Fruit fly (Drosophila melanogaster) whole organism, embryonic: ENCODE results near the gene Drsl4.

Experiments
- Ada2b ChIP-seq: fragments of 200-800 bp; sonication (Bioruptor generic); IDR thresholded peaks from 2 replicates; pipeline ENCODE4 v1.3.6; 2022; ENCODE audit warnings: missing biosample characterization, missing genetic modification characterization
- B-H1 ChIP-seq: fragments of 200-800 bp; sonication (Bioruptor generic); IDR thresholded peaks from 3 replicates; pipeline ENCODE4 v1.3.6; 2022; ENCODE audit warnings: missing biosample characterization, missing genetic modification characterization
- BEAF-32 ChIP-seq: fragments of 200-800 bp; sonication (Bioruptor generic); optimal IDR thresholded peaks from 3 replicates; lab custom pipeline; 2017; ENCODE audit warnings: missing biosample characterization, missing genetic modification characterization, mild to moderate bottlenecking, moderate library complexity, missing genetic modification reagents
- CG10209 ChIP-seq: fragments of 200-800 bp; sonication (Bioruptor generic); optimal IDR thresholded peaks from 3 replicates; lab custom pipeline; 2017; ENCODE audit warnings: missing biosample characterization, mild to moderate bottlenecking, missing genetic modification characterization, missing genetic modification reagents
- CG10267 ChIP-seq: fragments of 200-800 bp; sonication (Bioruptor generic); optimal IDR thresholded peaks from 2 replicates; lab custom pipeline; 2018; ENCODE audit warnings: missing biosample characterization, mild to moderate bottlenecking, missing genetic modification characterization, moderate library complexity
- CG10274 ChIP-seq: fragments of 200-800 bp; sonication (Bioruptor generic); optimal IDR thresholded peaks from 3 replicates; lab custom pipeline; 2017; ENCODE audit warnings: missing biosample characterization, mild to moderate bottlenecking, missing genetic modification characterization
- CG10366 ChIP-seq: fragments of 200-800 bp; sonication (Bioruptor generic); IDR thresholded peaks from 2 replicates; pipeline ENCODE4 v1.3.6; 2022; ENCODE audit warnings: missing biosample characterization, missing genetic modification characterization
- CG11456 ChIP-seq: fragments of 200-800 bp; sonication (Bioruptor generic); IDR thresholded peaks from 3 replicates; pipeline ENCODE4 v1.3.6; 2022; ENCODE audit warnings: missing biosample characterization, missing genetic modification characterization
- CG12659 ChIP-seq: fragments of 200-800 bp; sonication (Bioruptor generic); optimal IDR thresholded peaks from 3 replicates; lab custom pipeline; 2017; ENCODE audit warnings: mild to moderate bottlenecking, missing biosample characterization, missing genetic modification reagents, missing genetic modification characterization
- CG17328 ChIP-seq: fragments of 200-800 bp; sonication (Bioruptor generic); IDR thresholded peaks from 2 replicates; pipeline ENCODE4 v1.3.6; 2022; ENCODE audit warnings: missing biosample characterization, missing genetic modification characterization
- CG17612 ChIP-seq: fragments of 200-800 bp; sonication (Bioruptor generic); IDR thresholded peaks from 2 replicates; pipeline ENCODE4 v1.3.6; 2022; ENCODE audit warnings: missing biosample characterization, missing genetic modification characterization
- CG18011 ChIP-seq: fragments of 200-800 bp; sonication (Bioruptor generic); optimal IDR thresholded peaks from 2 replicates; lab custom pipeline; 2017; ENCODE audit warnings: missing biosample characterization, missing genetic modification characterization, mild to moderate bottlenecking, moderate library complexity, missing genotype
- CG18764 ChIP-seq: fragments of 200-800 bp; sonication (Bioruptor generic); optimal IDR thresholded peaks from 3 replicates; lab custom pipeline; 2016; ENCODE audit warnings: missing biosample characterization, missing genetic modification characterization
- CG2120 ChIP-seq: fragments of 200-800 bp; sonication (Bioruptor generic); optimal IDR thresholded peaks from 3 replicates; lab custom pipeline; 2016; ENCODE audit warnings: missing biosample characterization, missing genetic modification characterization
- CG2712 ChIP-seq: fragments of 200-800 bp; optimal IDR thresholded peaks from 3 replicates; lab custom pipeline; 2019; ENCODE audit warnings: missing biosample characterization, mild to moderate bottlenecking, missing genetic modification characterization, moderate library complexity
- CG31388 ChIP-seq: fragments of 200-800 bp; sonication (Bioruptor generic); optimal IDR thresholded peaks from 2 replicates; lab custom pipeline; 2016; ENCODE audit warnings: missing biosample characterization, missing genetic modification characterization
- CG3407 ChIP-seq: fragments of 200-800 bp; sonication (Bioruptor generic); optimal IDR thresholded peaks from 2 replicates; lab custom pipeline; 2018; ENCODE audit warnings: missing biosample characterization, mild to moderate bottlenecking, missing genetic modification characterization
- CG3726 ChIP-seq: fragments of 200-800 bp; sonication (Bioruptor generic); IDR thresholded peaks from 3 replicates; pipeline ENCODE4, ENCODE4 v1.3.6; 2022; ENCODE audit warnings: missing biosample characterization, missing genetic modification characterization
- CG7963 ChIP-seq: fragments of 200-800 bp; sonication (Bioruptor generic); IDR thresholded peaks from 3 replicates; pipeline ENCODE4 v1.3.6; 2022; ENCODE audit warnings: missing biosample characterization, missing genetic modification characterization; ENCODE audit not compliant: partially characterized antibody
- CG8924 ChIP-seq: fragments of 200-800 bp; optimal IDR thresholded peaks from 3 replicates; lab custom pipeline; 2019; ENCODE audit warnings: missing biosample characterization, mild to moderate bottlenecking, missing genetic modification characterization, moderate library complexity
- CG9609 ChIP-seq: fragments of 200-800 bp; sonication (Bioruptor generic); optimal IDR thresholded peaks from 3 replicates; lab custom pipeline; 2016; ENCODE audit warnings: missing biosample characterization, missing genetic modification characterization
- Chrac-16 ChIP-seq: fragments of 200-800 bp; sonication (Bioruptor generic); optimal IDR thresholded peaks from 3 replicates; lab custom pipeline; 2016; ENCODE audit warnings: missing biosample characterization, missing genetic modification characterization
- Dll ChIP-seq: fragments of 200-800 bp; sonication (Bioruptor generic); IDR thresholded peaks from 4 replicates; pipeline ENCODE4 v1.3.6; 2022; ENCODE audit warnings: missing biosample characterization, missing genetic modification characterization; ENCODE audit not compliant: partially characterized antibody
- Dref ChIP-seq: fragments of 200-800 bp; sonication (Bioruptor generic); IDR thresholded peaks from 2 replicates; pipeline ENCODE4 v1.3.6; 2022; ENCODE audit warnings: missing biosample characterization, missing genetic modification characterization
- E2f2 ChIP-seq: fragments of 200-800 bp; sonication (Bioruptor generic); IDR thresholded peaks from 2 replicates; pipeline ENCODE4 v1.3.6; 2022; ENCODE audit warnings: missing biosample characterization, missing genetic modification characterization
- HLH4C ChIP-seq: fragments of 200-800 bp; sonication (Bioruptor generic); IDR thresholded peaks from 3 replicates; pipeline ENCODE4 v1.3.6; 2022; ENCODE audit warnings: missing biosample characterization, missing genetic modification characterization; ENCODE audit not compliant: partially characterized antibody
- HLH54F ChIP-seq: fragments of 200-800 bp; sonication (Bioruptor generic); optimal IDR thresholded peaks from 3 replicates; lab custom pipeline; 2016; ENCODE audit warnings: missing biosample characterization, missing genetic modification characterization
- Hr51 ChIP-seq, 2 experiments: fragments of 200-800 bp; sonication (Bioruptor generic); optimal IDR thresholded peaks; 2 replicates in 1 of 2; 3 replicates in 1 of 2; lab custom pipeline; 2016 to 2018; ENCODE audit warnings: missing biosample characterization in 2 of 2, missing genetic modification characterization in 2 of 2, mild to moderate bottlenecking in 1 of 2, moderate library complexity in 1 of 2
- Hsf ChIP-seq: fragments of 200-800 bp; sonication (Bioruptor generic); optimal IDR thresholded peaks from 3 replicates; lab custom pipeline; 2016; ENCODE audit warnings: missing biosample characterization, missing genetic modification characterization
- NC2α ChIP-seq: fragments of 200-800 bp; sonication (Bioruptor generic); optimal IDR thresholded peaks from 2 replicates; lab custom pipeline; 2016; ENCODE audit warnings: missing biosample characterization, missing genetic modification characterization
- Nf-YC ChIP-seq: fragments of 200-800 bp; optimal IDR thresholded peaks from 3 replicates; lab custom pipeline; 2019; ENCODE audit warnings: missing biosample characterization, mild to moderate bottlenecking, missing genetic modification characterization, moderate library complexity
- Oaz ChIP-seq: fragments of 200-800 bp; sonication (Bioruptor generic); IDR thresholded peaks from 2 replicates; pipeline ENCODE4 v1.3.6; 2022; ENCODE audit warnings: missing biosample characterization, missing genetic modification characterization
- Rfx ChIP-seq: fragments of 200-800 bp; sonication (Bioruptor generic); IDR thresholded peaks from 2 replicates; pipeline ENCODE4 v1.3.6; 2022; ENCODE audit warnings: missing biosample characterization, missing genetic modification characterization
- Xbp1 ChIP-seq: fragments of 200-800 bp; sonication (Bioruptor generic); optimal IDR thresholded peaks from 3 replicates; lab custom pipeline; 2016; ENCODE audit warnings: missing biosample characterization, mild to moderate bottlenecking, missing genetic modification characterization
- ac ChIP-seq: fragments of 200-800 bp; sonication (Bioruptor generic); optimal IDR thresholded peaks from 3 replicates; lab custom pipeline; 2017; ENCODE audit warnings: missing biosample characterization, mild to moderate bottlenecking, missing genetic modification characterization
- ase ChIP-seq: fragments of 200-800 bp; sonication (Bioruptor generic); IDR thresholded peaks from 3 replicates; pipeline ENCODE4 v1.3.6; 2022; ENCODE audit warnings: missing biosample characterization, missing genetic modification characterization
- fd64A ChIP-seq: fragments of 200-800 bp; sonication (Bioruptor generic); optimal IDR thresholded peaks from 3 replicates; lab custom pipeline; 2018; ENCODE audit warnings: missing biosample characterization, mild to moderate bottlenecking, missing genetic modification characterization
- gce ChIP-seq: fragments of 200-800 bp; sonication (Bioruptor generic); IDR thresholded peaks from 3 replicates; pipeline ENCODE4 v1.3.6; 2022; ENCODE audit warnings: missing biosample characterization, missing genetic modification characterization
- gcm ChIP-seq: fragments of 200-800 bp; sonication (Bioruptor generic); optimal IDR thresholded peaks from 2 replicates; lab custom pipeline; 2019; ENCODE audit warnings: missing biosample characterization, mild to moderate bottlenecking, missing genetic modification characterization, moderate library complexity
- h ChIP-seq: fragments of >200 bp; optimal IDR thresholded peaks from 2 replicates; lab custom pipeline; 2017
- hbn ChIP-seq: fragments of 200-800 bp; sonication (Bioruptor generic); IDR thresholded peaks from 2 replicates; pipeline ENCODE4 v1.3.6; 2022; ENCODE audit warnings: missing biosample characterization, missing genetic modification characterization; ENCODE audit not compliant: partially characterized antibody
- knrl ChIP-seq: fragments of 200-800 bp; sonication (Bioruptor generic); IDR thresholded peaks from 3 replicates; pipeline ENCODE4 v1.3.6; 2022; ENCODE audit warnings: missing biosample characterization, missing genetic modification characterization; ENCODE audit not compliant: partially characterized antibody
- lab ChIP-seq: fragments of 200-800 bp; sonication (Bioruptor generic); optimal IDR thresholded peaks from 3 replicates; lab custom pipeline; 2017; ENCODE audit warnings: missing biosample characterization, missing genetic modification characterization, mild to moderate bottlenecking, moderate library complexity, missing genetic modification reagents
- lmd ChIP-seq: fragments of 200-800 bp; sonication (Bioruptor generic); IDR thresholded peaks from 2 replicates; pipeline ENCODE4 v1.3.6; 2022; ENCODE audit warnings: missing biosample characterization, missing genetic modification characterization
- nerfin-1 ChIP-seq: fragments of 200-800 bp; sonication (Bioruptor generic); optimal IDR thresholded peaks from 3 replicates; lab custom pipeline; 2019; ENCODE audit warnings: missing biosample characterization, mild to moderate bottlenecking, missing genetic modification characterization, moderate library complexity
- ro ChIP-seq: fragments of 200-800 bp; sonication (Bioruptor generic); IDR thresholded peaks from 2 replicates; pipeline ENCODE4 v1.3.6; 2022; ENCODE audit warnings: missing biosample characterization, missing genetic modification characterization
- row ChIP-seq: fragments of 200-800 bp; sonication (Bioruptor generic); IDR thresholded peaks from 3 replicates; pipeline ENCODE4 v1.3.6; 2022; ENCODE audit warnings: missing biosample characterization, missing genetic modification characterization
- sens ChIP-seq: fragments of 200-800 bp; sonication (Bioruptor generic); peaks from one replicate; lab custom pipeline; 2016; ENCODE audit warnings: missing biosample characterization, missing genetic modification characterization
- sim ChIP-seq: fragments of 200-800 bp; sonication (Bioruptor generic); IDR thresholded peaks from 2 replicates; pipeline ENCODE4 v1.3.6; 2022; ENCODE audit warnings: missing biosample characterization, missing genetic modification characterization
- slbo ChIP-seq: fragments of 200-800 bp; sonication (Bioruptor generic); IDR thresholded peaks from 2 replicates; pipeline ENCODE4 v1.3.6; 2022; ENCODE audit warnings: missing biosample characterization, missing genetic modification characterization
- trh ChIP-seq: fragments of 200-800 bp; sonication (Bioruptor generic); optimal IDR thresholded peaks from 2 replicates; lab custom pipeline; 2016; ENCODE audit warnings: missing biosample characterization, missing genetic modification characterization
- zen2 ChIP-seq: fragments of 200-800 bp; sonication (Bioruptor generic); IDR thresholded peaks from 3 replicates; pipeline ENCODE4 v1.3.6; 2022; ENCODE audit warnings: missing biosample characterization, missing genetic modification characterization; ENCODE audit not compliant: partially characterized antibody

Gene Drsl4

DNA sequence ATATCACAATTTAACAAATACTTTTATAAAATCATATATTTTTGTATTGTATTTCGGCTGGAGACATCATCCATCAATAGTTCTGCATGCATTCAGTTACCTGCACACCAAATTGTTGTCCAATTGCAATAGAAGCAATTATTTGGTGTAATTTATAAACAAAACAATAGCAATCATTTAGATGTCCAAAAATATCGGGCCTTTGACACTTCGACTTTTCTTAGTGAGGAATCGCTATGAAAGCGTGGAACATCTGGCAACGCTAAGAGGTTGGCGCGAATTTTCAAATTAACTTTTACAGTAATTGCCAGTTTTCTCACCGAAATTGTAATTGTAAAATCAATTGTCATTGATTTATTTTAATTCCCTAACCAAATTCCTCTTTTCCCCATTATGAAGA is 19.4 kb downstream of the Drsl4 start, which contains the start of gene CG14969 (continued):
- TF ChIP-seq CG17328 (GFP tag; lab: Robert Waterston, UW) (no peak), zen2 (no peak), CG11456 (GFP tag; lab: Robert Waterston, UW) (no peak), CG18011 (GFP tag; lab: Kevin White, UChicago) (no peak), hbn (GFP tag; lab: Robert Waterston, UW) (peak; percentile 37; the same call in 1 of the 2 replicates), Ada2b (GFP tag; lab: Robert Waterston, UW) (no peak), Chrac-16 (no peak), h (no peak), gcm (GFP tag; lab: Kevin White, UChicago) (no peak), CG3407 (no peak), knrl (GFP tag; lab: Robert Waterston, UW) (peak; percentile 39; the same call in 2 of the 3 replicates), CG7963 (no peak), CG2120 (GFP tag; lab: Kevin White, UChicago) (peak; percentile 25), sens (no peak), CG3726 (GFP tag; lab: Robert Waterston, UW) (no peak), Dll (peak; percentile 52; the same call in 1 of the 4 replicates), B-H1 (GFP tag; lab: Robert Waterston, UW) (no peak), BEAF-32 (GFP tag; lab: Kevin White, UChicago) (peak; percentile 54), slbo (GFP tag; lab: Robert Waterston, UW) (peak; percentile 25; the same call in 1 of the 2 replicates), CG9609 (no peak), ac (no peak), HLH54F (peak; percentile 4), CG10209 (no peak), ase (GFP tag; lab: Robert Waterston, UW) (no peak), Xbp1 (GFP tag; lab: Kevin White, UChicago) (peak; percentile 10), Nf-YC (tag; lab: Kevin White, UChicago) (no peak), E2f2 (GFP tag; lab: Robert Waterston, UW) (peak; percentile 95), ro (GFP tag; lab: Robert Waterston, UW) (no peak), NC2α (GFP tag; lab: Kevin White, UChicago) (no peak), CG17612 (GFP tag; lab: Robert Waterston, UW) (no peak), Hr51 (GFP tag; optimal IDR thresholded peaks at IDR 0.05; lab: Kevin White, UChicago) (no peak), CG8924 (tag; lab: Kevin White, UChicago) (peak; percentile 3), lab (no peak), Oaz (no peak), CG12659 (GFP tag; lab: Kevin White, UChicago) (peak; percentile 37), fd64A (GFP tag; lab: Kevin White, UChicago) (no peak), trh (GFP tag; lab: Kevin White, UChicago) (no peak), nerfin-1 (tag; lab: Kevin White, UChicago) (no peak), Rfx (GFP tag; lab: Robert Waterston, UW) (peak; percentile 46), lmd (GFP tag; lab: Robert Waterston, UW) (no peak), row (peak; percentile 13; the same call in 1 of the 3 replicates), CG10267 (tag; lab: Kevin White, UChicago) (peak; percentile 9), Dref (GFP tag; lab: Robert Waterston, UW) (peak; percentile 75), CG10274 (GFP tag; lab: Kevin White, UChicago) (no peak), CG2712 (tag; lab: Kevin White, UChicago) (peak; percentile 15), sim (no peak), gce (GFP tag; lab: Robert Waterston, UW) (no peak), CG18764 (GFP tag; lab: Kevin White, UChicago) (peak; percentile 97), CG31388 (no peak), CG10366 (no peak), HLH4C (GFP tag; lab: Robert Waterston, UW) (0 out of 3 replicates have a peak, but pooled peaks have one; percentile 24), Hsf (no peak)
